Worm (Caenorhabditis elegans) whole organism, L1 larva: ENCODE results near the gene dyla-1.

Experiments used
- C16A3.4 ChIP-seq: fragments of 150-350 bp; optimal IDR thresholded peaks from 2 replicates; lab custom pipeline; 2014; ENCODE audit warnings: missing biosample characterization, missing genetic modification characterization
- C34B4.2 ChIP-seq: sonication (generic microtip); optimal IDR thresholded peaks from 2 replicates; lab custom pipeline; 2017; ENCODE audit warnings: mild to moderate bottlenecking, missing genetic modification characterization, missing compliant biosample characterization
- F16B12.6 ChIP-seq: fragments of 150-350 bp; optimal IDR thresholded peaks from 2 replicates; lab custom pipeline; 2014; ENCODE audit warnings: missing biosample characterization, missing genetic modification characterization
- aha-1 ChIP-seq: fragments of 150-350 bp; optimal IDR thresholded peaks from 2 replicates; lab custom pipeline; 2014; ENCODE audit warnings: missing biosample characterization, missing genetic modification characterization
- aly-2 ChIP-seq: fragments of 150-350 bp; optimal IDR thresholded peaks from 2 replicates; lab custom pipeline; 2014; ENCODE audit warnings: missing biosample characterization, missing genetic modification characterization
- blmp-1 ChIP-seq: fragments of 150-350 bp; optimal IDR thresholded peaks from 2 replicates; lab custom pipeline; 2014; ENCODE audit warnings: missing biosample characterization, missing genetic modification characterization
- ceh-63 ChIP-seq: fragments of 200-800 bp; sonication (Bioruptor generic); optimal IDR thresholded peaks from 2 replicates; lab custom pipeline; 2018; ENCODE audit warnings: mild to moderate bottlenecking, missing genetic modification characterization, missing compliant biosample characterization
- ceh-8 ChIP-seq: fragments of 200-800 bp; sonication (Bioruptor generic); optimal IDR thresholded peaks from 2 replicates; lab custom pipeline; 2018; ENCODE audit warnings: mild to moderate bottlenecking, missing genetic modification characterization, moderate library complexity, missing compliant biosample characterization
- ceh-88 ChIP-seq: fragments of 200-800 bp; sonication (Bioruptor generic); IDR thresholded peaks from 2 replicates; pipeline ENCODE4 v1.3.6; 2022; ENCODE audit warnings: missing genetic modification characterization, missing compliant biosample characterization
- ces-1 ChIP-seq: fragments of 150-350 bp; optimal IDR thresholded peaks from 2 replicates; lab custom pipeline; 2014; ENCODE audit warnings: missing biosample characterization, missing genetic modification reagents, missing genetic modification characterization
- dpl-1 ChIP-seq, 3 experiments: fragments of 150-350 bp in 2 of 3; sonication (generic microtip) in 1 of 3; optimal IDR thresholded peaks; 2 replicates each; lab custom pipeline; 2014 to 2017; ENCODE audit warnings: missing biosample characterization in 3 of 3, missing genetic modification characterization in 3 of 3, missing genetic modification reagents in 3 of 3
- efl-1 ChIP-seq, 4 experiments: fragments of 150-350 bp; optimal IDR thresholded peaks in 3 of 4; peaks in 1 of 4; 1 replicate in 1 of 4; 2 replicates in 3 of 4; lab custom pipeline; 2014; ENCODE audit warnings: missing biosample characterization in 2 of 4, missing genetic modification characterization in 2 of 4, missing genetic modification reagents in 2 of 4
- efl-3 ChIP-seq: fragments of 200-800 bp; sonication (Bioruptor generic); optimal IDR thresholded peaks from 2 replicates; lab custom pipeline; 2018; ENCODE audit warnings: mild to moderate bottlenecking, missing genetic modification characterization, missing compliant biosample characterization
- egl-13 ChIP-seq: sonication (generic microtip); optimal IDR thresholded peaks from 2 replicates; lab custom pipeline; 2016; ENCODE audit warnings: missing genotype, missing genetic modification reagents, missing genetic modification characterization, missing compliant biosample characterization
- egl-27 ChIP-seq, 2 experiments: fragments of 150-350 bp in 1 of 2; sonication (generic microtip); optimal IDR thresholded peaks; 3 replicates each; lab custom pipeline; 2017 to 2018; ENCODE audit warnings: missing biosample characterization in 2 of 2, missing genetic modification characterization in 2 of 2, missing genetic modification reagents in 2 of 2
- elt-2 ChIP-seq: sonication (generic microtip); optimal IDR thresholded peaks from 2 replicates; lab custom pipeline; 2016; ENCODE audit warnings: missing genetic modification characterization, mild to moderate bottlenecking, inconsistent platforms, missing compliant biosample characterization, missing genetic modification reagents
- elt-3 ChIP-seq, 6 experiments: fragments of 150-350 bp in 1 of 6; sonication (generic microtip); optimal IDR thresholded peaks; 2 replicates each; lab custom pipeline; 2017 to 2018; ENCODE audit warnings: missing biosample characterization in 6 of 6, missing genetic modification characterization in 6 of 6, inconsistent platforms in 1 of 6
- ets-5 ChIP-seq: fragments of 200-800 bp; sonication (Bioruptor generic); IDR thresholded peaks from 2 replicates; pipeline ENCODE4 v1.3.6; 2022; ENCODE audit warnings: missing genetic modification characterization, missing compliant biosample characterization
- fkh-10 ChIP-seq: sonication (generic microtip); optimal IDR thresholded peaks from 2 replicates; lab custom pipeline; 2017; ENCODE audit warnings: missing biosample characterization, missing genetic modification reagents, missing genetic modification characterization
- fkh-4 ChIP-seq: sonication (generic microtip); optimal IDR thresholded peaks from 2 replicates; lab custom pipeline; 2016; ENCODE audit warnings: missing compliant biosample characterization, missing genetic modification characterization, borderline replicate concordance
- fkh-8 ChIP-seq: sonication (generic microtip); optimal IDR thresholded peaks from 2 replicates; lab custom pipeline; 2016; ENCODE audit warnings: mild to moderate bottlenecking, missing genetic modification characterization, missing compliant biosample characterization
- fos-1 ChIP-seq: fragments of 150-350 bp; optimal IDR thresholded peaks from 2 replicates; lab custom pipeline; 2014; ENCODE audit warnings: missing biosample characterization, missing genetic modification characterization
- grh-1 ChIP-seq: fragments of 200-800 bp; sonication (Bioruptor generic); IDR thresholded peaks from 2 replicates; pipeline ENCODE4 v1.3.6; 2022; ENCODE audit warnings: missing genetic modification reagents, missing genetic modification characterization, missing compliant biosample characterization
- hlh-17 ChIP-seq: fragments of 200-800 bp; sonication (Bioruptor generic); optimal IDR thresholded peaks from 2 replicates; lab custom pipeline; 2018; ENCODE audit warnings: missing genetic modification characterization, mild to moderate bottlenecking, missing compliant biosample characterization, moderate library complexity, borderline replicate concordance
- hpl-2 ChIP-seq: fragments of 150-350 bp; optimal IDR thresholded peaks from 2 replicates; lab custom pipeline; 2014; ENCODE audit warnings: missing biosample characterization, missing genetic modification reagents, missing genetic modification characterization
- isw-1 ChIP-seq: fragments of 200-800 bp; sonication (Bioruptor generic); IDR thresholded peaks from 2 replicates; pipeline ENCODE4 v1.3.6; 2022; ENCODE audit warnings: missing genetic modification characterization, missing compliant biosample characterization
- lin-13 ChIP-seq: fragments of 150-350 bp; optimal IDR thresholded peaks from 2 replicates; lab custom pipeline; 2014; ENCODE audit warnings: missing biosample characterization, missing genetic modification reagents, missing genetic modification characterization
- lin-14 ChIP-seq: fragments of 200-800 bp; sonication (Bioruptor generic); optimal IDR thresholded peaks from 2 replicates; lab custom pipeline; 2018; ENCODE audit warnings: mild to moderate bottlenecking, missing genetic modification characterization, moderate library complexity, missing compliant biosample characterization
- lin-15B ChIP-seq: fragments of 150-350 bp; sonication (generic microtip); optimal IDR thresholded peaks from 3 replicates; lab custom pipeline; 2014; ENCODE audit warnings: missing biosample characterization, missing genetic modification characterization
- lin-35 ChIP-seq, 2 experiments: fragments of 150-350 bp; optimal IDR thresholded peaks; 2 replicates each; lab custom pipeline; 2014; ENCODE audit warnings: missing biosample characterization in 2 of 2, missing genetic modification characterization in 2 of 2, missing genetic modification reagents in 2 of 2
- lin-39 ChIP-seq: fragments of 150-350 bp; optimal IDR thresholded peaks from 2 replicates; lab custom pipeline; 2014; ENCODE audit warnings: missing biosample characterization, missing genetic modification reagents, missing genetic modification characterization
- lir-3 ChIP-seq: sonication (generic microtip); optimal IDR thresholded peaks from 2 replicates; lab custom pipeline; 2016; ENCODE audit warnings: mild to moderate bottlenecking, missing genetic modification characterization, moderate library complexity, missing compliant biosample characterization; ENCODE audit not compliant: poor library complexity
- lsy-2 ChIP-seq, 2 experiments: fragments of 150-350 bp; optimal IDR thresholded peaks; 2 replicates each; lab custom pipeline; 2014; ENCODE audit warnings: missing biosample characterization in 2 of 2, missing genetic modification characterization in 2 of 2
- mab-9 ChIP-seq: fragments of 200-800 bp; sonication (Bioruptor generic); IDR thresholded peaks from 2 replicates; pipeline ENCODE4 v1.3.6; 2022; ENCODE audit warnings: missing genetic modification reagents, missing genetic modification characterization, missing compliant biosample characterization
- mef-2 ChIP-seq: fragments of 150-350 bp; optimal IDR thresholded peaks from 2 replicates; lab custom pipeline; 2014; ENCODE audit warnings: missing biosample characterization, missing genetic modification characterization
- mep-1 ChIP-seq: fragments of 150-350 bp; optimal IDR thresholded peaks from 2 replicates; lab custom pipeline; 2014; ENCODE audit warnings: missing biosample characterization, missing genetic modification characterization
- nhr-19 ChIP-seq: fragments of 200-800 bp; sonication (Bioruptor generic); conservative IDR thresholded peaks from 2 replicates; pipeline ENCODE4 v1.3.6; 2022; ENCODE audit warnings: missing genetic modification characterization, missing compliant biosample characterization
- nhr-20 ChIP-seq: sonication (generic microtip); optimal IDR thresholded peaks from 2 replicates; lab custom pipeline; 2016; ENCODE audit warnings: mild to moderate bottlenecking, missing genetic modification characterization, missing compliant biosample characterization
- nhr-237 ChIP-seq: fragments of 150-350 bp; optimal IDR thresholded peaks from 2 replicates; lab custom pipeline; 2014; ENCODE audit warnings: missing biosample characterization, missing genetic modification characterization
- nhr-47 ChIP-seq: sonication (generic microtip); optimal IDR thresholded peaks from 2 replicates; lab custom pipeline; 2016; ENCODE audit warnings: mild to moderate bottlenecking, missing genetic modification characterization, moderate library complexity, missing compliant biosample characterization
- nhr-71 ChIP-seq: sonication (generic microtip); optimal IDR thresholded peaks from 2 replicates; lab custom pipeline; 2016; ENCODE audit warnings: mild to moderate bottlenecking, missing genetic modification characterization, moderate library complexity, missing compliant biosample characterization
- nhr-90 ChIP-seq: sonication (generic microtip); optimal IDR thresholded peaks from 2 replicates; lab custom pipeline; 2016; ENCODE audit warnings: mild to moderate bottlenecking, missing genetic modification characterization, missing compliant biosample characterization; ENCODE audit not compliant: poor library complexity
- pax-3 ChIP-seq: fragments of 200-800 bp; sonication (Bioruptor generic); optimal IDR thresholded peaks from 2 replicates; lab custom pipeline; 2018; ENCODE audit warnings: mild to moderate bottlenecking, missing genetic modification characterization, moderate library complexity, missing compliant biosample characterization
- skn-1 ChIP-seq: fragments of 150-350 bp; optimal IDR thresholded peaks from 2 replicates; lab custom pipeline; 2014; ENCODE audit warnings: missing biosample characterization, missing genetic modification characterization
- snu-23 ChIP-seq: sonication (generic microtip); optimal IDR thresholded peaks from 2 replicates; lab custom pipeline; 2016; ENCODE audit warnings: missing genetic modification characterization, missing compliant biosample characterization
- sox-4 ChIP-seq: sonication (generic microtip); optimal IDR thresholded peaks from 2 replicates; lab custom pipeline; 2016; ENCODE audit warnings: missing genetic modification characterization, missing compliant biosample characterization
- tbx-2 ChIP-seq: sonication (generic microtip); optimal IDR thresholded peaks from 2 replicates; lab custom pipeline; 2016; ENCODE audit warnings: missing genetic modification characterization, missing compliant biosample characterization
- tlp-1 ChIP-seq: fragments of 150-350 bp; optimal IDR thresholded peaks from 2 replicates; lab custom pipeline; 2014; ENCODE audit warnings: missing biosample characterization, missing genetic modification characterization
- unc-30 ChIP-seq: sonication (generic microtip); optimal IDR thresholded peaks from 2 replicates; lab custom pipeline; 2017; ENCODE audit warnings: missing biosample characterization, missing genetic modification characterization
- unc-62 ChIP-seq: fragments of 150-350 bp; optimal IDR thresholded peaks from 2 replicates; lab custom pipeline; 2014; ENCODE audit warnings: missing biosample characterization, missing genetic modification reagents, missing genetic modification characterization
- unc-86 ChIP-seq: sonication (generic microtip); optimal IDR thresholded peaks from 2 replicates; lab custom pipeline; 2016; ENCODE audit warnings: missing genetic modification characterization, missing compliant biosample characterization
- xbp-1 ChIP-seq: sonication (generic microtip); optimal IDR thresholded peaks from 2 replicates; lab custom pipeline; 2016; ENCODE audit warnings: missing genetic modification characterization, missing compliant biosample characterization
- zip-4 ChIP-seq: fragments of 200-800 bp; sonication (Bioruptor generic); optimal IDR thresholded peaks from 2 replicates; lab custom pipeline; 2018; ENCODE audit warnings: mild to moderate bottlenecking, missing genetic modification characterization, moderate library complexity, missing compliant biosample characterization

The dyla-1 gene

DNA sequence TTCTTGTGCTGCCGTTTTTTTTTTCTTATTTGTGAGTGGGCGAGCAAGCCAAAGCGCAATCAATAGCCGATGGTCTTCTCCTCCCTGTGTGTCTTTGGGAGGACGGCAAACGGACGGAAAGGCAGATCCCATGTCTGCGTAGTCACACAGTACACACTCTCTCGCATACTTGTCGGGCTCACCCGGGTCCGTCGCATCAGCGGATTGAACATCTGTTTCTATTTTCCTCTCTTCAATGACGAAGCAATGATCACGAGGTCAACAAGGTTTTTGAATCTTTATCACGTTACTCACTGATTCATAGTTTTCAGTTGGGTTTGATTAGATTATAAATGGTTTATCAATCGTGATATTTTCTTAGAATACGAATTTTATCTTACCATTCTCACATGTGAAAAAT lies 25.3 kb upstream of the dyla-1 start (continued):
- TF ChIP-seq ces-1 (GFP tag; lab: Kevin White, UChicago) (no peak), hpl-2 (GFP tag; lab: Kevin White, UChicago) (no peak), lin-35 (GFP tag; optimal IDR thresholded peaks at IDR 0.05; lab: Kevin White, UChicago) (peak in 1 of 2 experiments; percentile 20), unc-62 (GFP tag; lab: Kevin White, UChicago) (no peak), efl-3 (no peak), sox-4 (tag; lab: Kevin White, UChicago) (no peak), hlh-17 (no peak), ets-5 (GFP tag; lab: Robert Waterston, UW) (no peak), lin-39 (tag; lab: Kevin White, UChicago) (no peak), egl-27 (tag; optimal IDR thresholded peaks at IDR 0.05; lab: Kevin White, UChicago) (no peak), ceh-63 (GFP tag; lab: Kevin White, UChicago) (no peak), fos-1 (tag; lab: Kevin White, UChicago) (no peak), C34B4.2 (tag; lab: Kevin White, UChicago) (no peak), lir-3 (peak; percentile 24), nhr-47 (tag; lab: Kevin White, UChicago) (peak; percentile 22), dpl-1 (GFP tag; optimal IDR thresholded peaks at IDR 0.05; lab: Kevin White, UChicago) (no peak), aha-1 (tag; lab: Kevin White, UChicago) (no peak), snu-23 (peak; percentile 47), ceh-8 (GFP tag; lab: Kevin White, UChicago) (no peak), egl-13 (tag; lab: Kevin White, UChicago) (no peak), xbp-1 (tag; lab: Kevin White, UChicago) (peak; percentile 17), mab-9 (GFP tag; lab: Robert Waterston, UW) (no peak), nhr-237 (tag; lab: Kevin White, UChicago) (no peak), nhr-71 (tag; lab: Kevin White, UChicago) (peak; percentile 82), grh-1 (GFP tag; lab: Robert Waterston, UW) (no peak), C16A3.4 (tag; lab: Kevin White, UChicago) (no peak), ceh-88 (no peak), F16B12.6 (no peak), fkh-10 (GFP tag; lab: Kevin White, UChicago) (no peak), fkh-4 (peak; percentile 39), blmp-1 (tag; lab: Kevin White, UChicago) (no peak), elt-3 (tag; optimal IDR thresholded peaks at IDR 0.05; lab: Kevin White, UChicago) (peak in 1 of 6 experiments; percentile 3), nhr-19 (GFP tag; lab: Robert Waterston, UW) (peak; percentile 60), nhr-90 (no peak), skn-1 (no peak), efl-1 (optimal IDR thresholded peaks at IDR 0.05; lab: Kevin White, UChicago) (no peak), efl-1 (GFP tag; optimal IDR thresholded peaks at IDR 0.05 in 1 of 2; lab: Kevin White, UChicago) (no peak), unc-86 (tag; lab: Kevin White, UChicago) (no peak), tbx-2 (peak; percentile 32), mef-2 (tag; lab: Kevin White, UChicago) (no peak), lin-14 (GFP tag; lab: Kevin White, UChicago) (peak; percentile 81), tlp-1 (tag; lab: Kevin White, UChicago) (no peak), unc-30 (tag; lab: Kevin White, UChicago) (no peak), aly-2 (tag; lab: Kevin White, UChicago) (no peak), lin-15B (no peak), fkh-8 (tag; lab: Kevin White, UChicago) (no peak), lin-13 (GFP tag; lab: Kevin White, UChicago) (no peak), nhr-20 (tag; lab: Kevin White, UChicago) (peak; percentile 49), mep-1 (peak; percentile 42), zip-4 (GFP tag; lab: Kevin White, UChicago) (no peak), pax-3 (no peak), isw-1 (no peak), elt-2 (tag; lab: Kevin White, UChicago) (no peak), lsy-2 (tag; optimal IDR thresholded peaks at IDR 0.05; lab: Kevin White, UChicago) (peak; percentile 35 to 43)
